Fruit fly (Drosophila melanogaster) whole organism, embryonic: ENCODE results near the gene mag.

ENCODE experiments used
- ATbp ChIP-seq: fragments of 200-800 bp; sonication (Bioruptor generic); optimal IDR thresholded peaks from 2 replicates; lab custom pipeline; 2017; ENCODE audit warnings: missing biosample characterization, mild to moderate bottlenecking, missing genetic modification characterization, missing genetic modification reagents
- Adf1 ChIP-seq: fragments of 200-800 bp; sonication (Bioruptor generic); IDR thresholded peaks from 2 replicates; pipeline ENCODE4 v1.3.6; 2022; ENCODE audit warnings: missing biosample characterization, missing genetic modification characterization
- B-H2 ChIP-seq: fragments of 200-800 bp; sonication (Bioruptor generic); optimal IDR thresholded peaks from 2 replicates; lab custom pipeline; 2018; ENCODE audit warnings: missing biosample characterization, mild to moderate bottlenecking, missing genetic modification characterization
- BtbVII ChIP-seq: fragments of 200-800 bp; sonication (Bioruptor generic); optimal IDR thresholded peaks from 3 replicates; lab custom pipeline; 2017; ENCODE audit warnings: missing biosample characterization, mild to moderate bottlenecking, missing genetic modification characterization
- CG10274 ChIP-seq: fragments of 200-800 bp; sonication (Bioruptor generic); optimal IDR thresholded peaks from 3 replicates; lab custom pipeline; 2017; ENCODE audit warnings: missing biosample characterization, mild to moderate bottlenecking, missing genetic modification characterization
- CG12104 ChIP-seq: fragments of 200-800 bp; sonication (Bioruptor generic); optimal IDR thresholded peaks from 3 replicates; lab custom pipeline; 2016; ENCODE audit warnings: missing biosample characterization, missing genetic modification characterization
- CG13624 ChIP-seq: fragments of 200-800 bp; sonication (Bioruptor generic); optimal IDR thresholded peaks from 2 replicates; lab custom pipeline; 2016; ENCODE audit warnings: missing biosample characterization, missing genetic modification characterization
- CG13894 ChIP-seq: fragments of 200-800 bp; sonication (Bioruptor generic); optimal IDR thresholded peaks from 3 replicates; lab custom pipeline; 2018; ENCODE audit warnings: missing biosample characterization, mild to moderate bottlenecking, missing genetic modification characterization, moderate library complexity
- CG2678 ChIP-seq: fragments of 200-800 bp; sonication (Bioruptor generic); optimal IDR thresholded peaks from 3 replicates; lab custom pipeline; 2019; ENCODE audit warnings: missing biosample characterization, mild to moderate bottlenecking, missing genetic modification characterization, moderate library complexity
- CG2712 ChIP-seq: fragments of 200-800 bp; optimal IDR thresholded peaks from 3 replicates; lab custom pipeline; 2019; ENCODE audit warnings: missing biosample characterization, mild to moderate bottlenecking, missing genetic modification characterization, moderate library complexity
- CG43689 ChIP-seq: fragments of 200-800 bp; sonication (Bioruptor generic); IDR thresholded peaks from 2 replicates; pipeline ENCODE4 v1.3.6; 2022; ENCODE audit warnings: missing biosample characterization, missing genetic modification characterization
- CG4404 ChIP-seq: fragments of 200-800 bp; sonication (Bioruptor generic); IDR thresholded peaks from 2 replicates; pipeline ENCODE4 v1.3.6; 2022; ENCODE audit warnings: missing biosample characterization, missing genetic modification characterization
- CG6765 ChIP-seq: fragments of 200-800 bp; sonication (Bioruptor generic); optimal IDR thresholded peaks from 3 replicates; lab custom pipeline; 2017; ENCODE audit warnings: missing biosample characterization, mild to moderate bottlenecking, missing genetic modification characterization
- CG8089 ChIP-seq: fragments of 200-800 bp; sonication (Bioruptor generic); optimal IDR thresholded peaks from 3 replicates; lab custom pipeline; 2016; ENCODE audit warnings: missing biosample characterization, missing genetic modification characterization
- CG8290 ChIP-seq, 3 experiments: fragments of 200-800 bp; sonication (Bioruptor generic); optimal IDR thresholded peaks; 2 replicates each; lab custom pipeline; 2016 to 2019; ENCODE audit warnings: missing biosample characterization in 3 of 3, missing genetic modification characterization in 3 of 3, mild to moderate bottlenecking in 2 of 3, moderate library complexity in 1 of 3
- Dip3 ChIP-seq: fragments of 200-800 bp; sonication (Bioruptor generic); optimal IDR thresholded peaks from 3 replicates; lab custom pipeline; 2016; ENCODE audit warnings: missing biosample characterization, missing genetic modification characterization
- Dref ChIP-seq: fragments of 200-800 bp; sonication (Bioruptor generic); IDR thresholded peaks from 2 replicates; pipeline ENCODE4 v1.3.6; 2022; ENCODE audit warnings: missing biosample characterization, missing genetic modification characterization
- HHEX ChIP-seq: fragments of 200-800 bp; sonication (Bioruptor generic); optimal IDR thresholded peaks from 3 replicates; lab custom pipeline; 2017; ENCODE audit warnings: missing biosample characterization, mild to moderate bottlenecking, missing genetic modification characterization, missing genetic modification reagents
- HLH3B ChIP-seq: fragments of 200-800 bp; sonication (Bioruptor generic); IDR thresholded peaks from 2 replicates; pipeline ENCODE4 v1.3.6; 2022; ENCODE audit warnings: missing biosample characterization, missing genetic modification characterization
- Hand ChIP-seq: fragments of 200-800 bp; sonication (Bioruptor generic); optimal IDR thresholded peaks from 2 replicates; lab custom pipeline; 2017; ENCODE audit warnings: mild to moderate bottlenecking, missing biosample characterization, missing genetic modification reagents, missing genetic modification characterization
- Hmx ChIP-seq: fragments of 200-800 bp; sonication (Bioruptor generic); optimal IDR thresholded peaks from 2 replicates; lab custom pipeline; 2016; ENCODE audit warnings: missing biosample characterization, missing genetic modification characterization
- Hr39 ChIP-seq: fragments of >200 bp; optimal IDR thresholded peaks from 2 replicates; lab custom pipeline; 2017
- MTF-1 ChIP-seq: fragments of 200-800 bp; sonication (Bioruptor generic); optimal IDR thresholded peaks from 2 replicates; lab custom pipeline; 2018; ENCODE audit warnings: missing biosample characterization, mild to moderate bottlenecking, missing genetic modification characterization, borderline replicate concordance
- Oaz ChIP-seq: fragments of 200-800 bp; sonication (Bioruptor generic); IDR thresholded peaks from 2 replicates; pipeline ENCODE4 v1.3.6; 2022; ENCODE audit warnings: missing biosample characterization, missing genetic modification characterization
- Ravus ChIP-seq: fragments of 200-800 bp; sonication (Bioruptor generic); IDR thresholded peaks from 2 replicates; pipeline ENCODE4 v1.3.6; 2022; ENCODE audit warnings: missing biosample characterization, missing genetic modification characterization
- Sry-β ChIP-seq: fragments of 200-800 bp; sonication (Bioruptor generic); optimal IDR thresholded peaks from 2 replicates; lab custom pipeline; 2018; ENCODE audit warnings: missing biosample characterization, mild to moderate bottlenecking, missing genetic modification characterization, moderate library complexity
- Stat92E ChIP-seq, 3 experiments: fragments of >200 bp in 2 of 3; fragments of 200-800 bp in 1 of 3; sonication (Bioruptor generic) in 1 of 3; optimal IDR thresholded peaks; 2 replicates each; lab custom pipeline; 2017 to 2019; ENCODE audit warnings: missing biosample characterization in 3 of 3, missing genetic modification characterization in 3 of 3, mild to moderate bottlenecking in 1 of 3, moderate library complexity in 1 of 3
- ac ChIP-seq: fragments of 200-800 bp; sonication (Bioruptor generic); optimal IDR thresholded peaks from 3 replicates; lab custom pipeline; 2017; ENCODE audit warnings: missing biosample characterization, mild to moderate bottlenecking, missing genetic modification characterization
- ato ChIP-seq: fragments of 200-800 bp; sonication (Bioruptor generic); IDR thresholded peaks from 2 replicates; pipeline ENCODE4 v1.3.6; 2022; ENCODE audit warnings: missing biosample characterization, missing genetic modification characterization; ENCODE audit not compliant: partially characterized antibody
- bab2 ChIP-seq: fragments of 200-800 bp; sonication (Bioruptor generic); optimal IDR thresholded peaks from 2 replicates; lab custom pipeline; 2016; ENCODE audit warnings: missing biosample characterization, missing genetic modification characterization
- cad ChIP-seq: fragments of >200 bp; optimal IDR thresholded peaks from 2 replicates; lab custom pipeline; 2017; ENCODE audit warnings: missing biosample characterization, missing genetic modification characterization
- caup ChIP-seq: fragments of 200-800 bp; sonication (Bioruptor generic); optimal IDR thresholded peaks from 3 replicates; lab custom pipeline; 2017; ENCODE audit warnings: missing biosample characterization, mild to moderate bottlenecking, missing genetic modification characterization, moderate library complexity; ENCODE audit not compliant: severe bottlenecking
- chinmo ChIP-seq: fragments of 200-800 bp; sonication (Bioruptor generic); IDR thresholded peaks from 4 replicates; pipeline ENCODE4 v1.3.6; 2022; ENCODE audit warnings: missing biosample characterization, missing genetic modification characterization; ENCODE audit not compliant: partially characterized antibody
- da ChIP-seq: fragments of 200-800 bp; sonication (Bioruptor generic); optimal IDR thresholded peaks from 2 replicates; lab custom pipeline; 2016; ENCODE audit warnings: missing biosample characterization, missing genetic modification characterization
- dimm ChIP-seq: fragments of 200-800 bp; sonication (Bioruptor generic); IDR thresholded peaks from 2 replicates; pipeline ENCODE4 v1.3.6; 2022; ENCODE audit warnings: missing biosample characterization, missing genetic modification characterization
- fd102C ChIP-seq: fragments of 200-800 bp; sonication (Bioruptor generic); optimal IDR thresholded peaks from 2 replicates; lab custom pipeline; 2018; ENCODE audit warnings: missing biosample characterization, mild to moderate bottlenecking, missing genetic modification characterization, moderate library complexity
- fd3F ChIP-seq: fragments of 200-800 bp; sonication (Bioruptor generic); optimal IDR thresholded peaks from 2 replicates; lab custom pipeline; 2018; ENCODE audit warnings: missing biosample characterization, mild to moderate bottlenecking, missing genetic modification characterization, moderate library complexity
- ftz-f1 ChIP-seq: fragments of 200-800 bp; sonication (Bioruptor generic); optimal IDR thresholded peaks from 2 replicates; lab custom pipeline; 2016; ENCODE audit warnings: missing biosample characterization, missing genetic modification characterization
- gcm ChIP-seq: fragments of 200-800 bp; sonication (Bioruptor generic); optimal IDR thresholded peaks from 2 replicates; lab custom pipeline; 2019; ENCODE audit warnings: missing biosample characterization, mild to moderate bottlenecking, missing genetic modification characterization, moderate library complexity
- gsb-n ChIP-seq: fragments of 200-800 bp; sonication (Bioruptor generic); optimal IDR thresholded peaks from 3 replicates; lab custom pipeline; 2018; ENCODE audit warnings: missing biosample characterization, mild to moderate bottlenecking, missing genetic modification characterization
- her ChIP-seq: fragments of 200-800 bp; sonication (Bioruptor generic); optimal IDR thresholded peaks from 2 replicates; lab custom pipeline; 2016; ENCODE audit warnings: missing biosample characterization, missing genetic modification characterization
- klu ChIP-seq: fragments of 200-800 bp; sonication (Bioruptor generic); IDR thresholded peaks from 2 replicates; pipeline ENCODE4 v1.3.6; 2022; ENCODE audit warnings: missing biosample characterization, missing genetic modification characterization
- otp ChIP-seq: fragments of 200-800 bp; sonication (Bioruptor generic); IDR thresholded peaks from 3 replicates; pipeline ENCODE4, ENCODE4 v1.3.6; 2022; ENCODE audit warnings: missing biosample characterization, missing genetic modification characterization
- psq ChIP-seq: fragments of 200-800 bp; sonication (Bioruptor generic); optimal IDR thresholded peaks from 2 replicates; lab custom pipeline; 2017; ENCODE audit warnings: missing biosample characterization, missing genetic modification characterization
- sc ChIP-seq, 3 experiments: fragments of >200 bp in 2 of 3; fragments of 200-800 bp in 1 of 3; sonication (Bioruptor generic) in 1 of 3; optimal IDR thresholded peaks; 2 replicates in 2 of 3; 3 replicates in 1 of 3; lab custom pipeline; 2017; ENCODE audit warnings: mild to moderate bottlenecking in 1 of 3, missing biosample characterization in 1 of 3, missing genetic modification characterization in 1 of 3, missing genetic modification reagents in 1 of 3
- sd ChIP-seq: fragments of 200-800 bp; sonication (Bioruptor generic); optimal IDR thresholded peaks from 3 replicates; lab custom pipeline; 2018; ENCODE audit warnings: missing biosample characterization, mild to moderate bottlenecking, missing genetic modification characterization, moderate library complexity
- ttk ChIP-seq: fragments of 200-800 bp; sonication (Bioruptor generic); IDR thresholded peaks from 2 replicates; pipeline ENCODE4 v2.1.2; 2022; ENCODE audit warnings: missing biosample characterization, missing genetic modification characterization
- zfh2 ChIP-seq: fragments of 200-800 bp; sonication (Bioruptor generic); optimal IDR thresholded peaks from 2 replicates; lab custom pipeline; 2016; ENCODE audit warnings: missing biosample characterization, missing genetic modification characterization

The mag gene

dm6 chr3L:20444815-20445519 lies 15.5 kb upstream of the mag start (continued):
- TF ChIP-seq fd3F (GFP tag; lab: Kevin White, UChicago), result peak; percentile 79
- no peak for TF ChIP-seq Hr39 (lab: Kevin White, UChicago)
- no peak for TF ChIP-seq cad
- TF ChIP-seq Hmx, result no peak
- peak; percentile 79 for TF ChIP-seq klu
- peak; percentile 89 for TF ChIP-seq CG2678
- TF ChIP-seq CG8089 (GFP tag; lab: Kevin White, UChicago), result no peak
- no peak for TF ChIP-seq B-H2
- TF ChIP-seq Sry-β (GFP tag; lab: Kevin White, UChicago), result no peak
- TF ChIP-seq Adf1, result peak; percentile 54
- peak; percentile 75 for TF ChIP-seq MTF-1 (GFP tag; lab: Kevin White, UChicago)
- TF ChIP-seq otp (GFP tag; lab: Robert Waterston, UW), result peak; percentile 84
- peak; percentile 83 for TF ChIP-seq ATbp (GFP tag; lab: Kevin White, UChicago)
- no peak for TF ChIP-seq da
- TF ChIP-seq Hand (GFP tag; lab: Kevin White, UChicago), result peak; percentile 44
- no peak for TF ChIP-seq ac
- TF ChIP-seq fd102C (GFP tag; lab: Kevin White, UChicago), result no peak
- no peak for TF ChIP-seq ato (GFP tag; lab: Robert Waterston, UW)
- TF ChIP-seq dimm (GFP tag; lab: Robert Waterston, UW), result peak; percentile 66; the same call in 1 of the 2 replicates
- TF ChIP-seq sc (optimal IDR thresholded peaks at IDR 0.05; lab: Kevin White, UChicago), result no peak
- peak; percentile 68 for TF ChIP-seq sc (GFP tag; optimal IDR thresholded peaks at IDR 0.05; lab: Kevin White, UChicago)
- peak; percentile 3 for TF ChIP-seq ftz-f1 (GFP tag; lab: Kevin White, UChicago)
- TF ChIP-seq CG13894 (tag; lab: Kevin White, UChicago), result peak; percentile 30
- TF ChIP-seq CG2712, result peak; percentile 91
- TF ChIP-seq ttk (GFP tag; lab: Robert Waterston, UW), result peak; percentile 87
- TF ChIP-seq caup (GFP tag; lab: Kevin White, UChicago), result peak; percentile 84
- TF ChIP-seq Dref (GFP tag; lab: Robert Waterston, UW), result 0 out of 2 replicates have a peak, but pooled peaks have one; percentile 36
- peak; percentile 80 for TF ChIP-seq Ravus (GFP tag; lab: Robert Waterston, UW)
- TF ChIP-seq CG6765 (GFP tag; lab: Kevin White, UChicago), result peak; percentile 65
- peak; percentile 76 for TF ChIP-seq CG43689
- peak; percentile 16 for TF ChIP-seq CG13624
- TF ChIP-seq Dip3 (GFP tag; lab: Kevin White, UChicago), result peak; percentile 9
- peak; percentile 74 for TF ChIP-seq gsb-n
- TF ChIP-seq BtbVII (GFP tag; lab: Kevin White, UChicago), result peak; percentile 84
- TF ChIP-seq CG12104, result peak; percentile 79
- no peak for TF ChIP-seq her (GFP tag; lab: Kevin White, UChicago)
- peak; percentile 28 for TF ChIP-seq psq
- peak; percentile 85 for TF ChIP-seq Oaz (GFP tag; lab: Robert Waterston, UW)
- TF ChIP-seq bab2 (GFP tag; lab: Kevin White, UChicago), result no peak
- peak; percentile 34 for TF ChIP-seq zfh2 (GFP tag; lab: Kevin White, UChicago)
- TF ChIP-seq CG4404, result peak; percentile 82
- peak; percentile 73 for TF ChIP-seq gcm (GFP tag; lab: Kevin White, UChicago)
- TF ChIP-seq Stat92E (GFP tag; optimal IDR thresholded peaks at IDR 0.05; lab: Kevin White, UChicago), result no peak
- peak; percentile 90 for TF ChIP-seq HLH3B (GFP tag; lab: Robert Waterston, UW)
- TF ChIP-seq HHEX (GFP tag; lab: Kevin White, UChicago), result peak; percentile 87
- no peak for TF ChIP-seq chinmo
- TF ChIP-seq sd (tag; lab: Kevin White, UChicago), result peak; percentile 92
- peak; percentile 52 for TF ChIP-seq CG10274 (GFP tag; lab: Kevin White, UChicago)
- peak; percentile 48 for TF ChIP-seq CG8290 (GFP tag; optimal IDR thresholded peaks at IDR 0.05; lab: Kevin White, UChicago)
- TF ChIP-seq CG8290 (tag; optimal IDR thresholded peaks at IDR 0.05; lab: Kevin White, UChicago), result peak; percentile 0 to 82
